Worm (Caenorhabditis elegans): ENCODE measurements around the gene scav-4.

Gene scav-4

DNA sequence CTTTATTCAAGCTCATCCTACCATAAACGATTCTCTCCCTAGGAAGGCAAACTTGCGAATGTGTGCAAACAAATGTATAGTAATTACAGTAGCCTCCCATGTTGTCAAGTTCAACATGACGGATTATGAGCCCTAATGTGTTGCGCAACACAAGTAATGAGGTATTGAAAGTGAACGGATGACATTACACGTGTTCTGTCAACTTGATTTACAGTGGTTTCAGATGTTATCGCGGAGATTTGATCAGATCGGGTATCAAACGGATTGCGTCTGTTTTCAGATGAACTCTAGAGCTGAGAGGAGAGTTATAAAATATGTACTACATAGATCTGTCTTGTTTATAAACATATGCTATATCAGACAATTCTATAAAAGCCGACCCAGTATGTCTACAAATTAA lies 20.7 kb downstream of the scav-4 start:
- TF ChIP-seq B0019.2 (GFP tag; conservative IDR thresholded peaks at IDR 0.05) (no peak), pha-4 (tag; optimal IDR thresholded peaks at IDR 0.05) (no peak), T07F8.4 (tag; optimal IDR thresholded peaks at IDR 0.05) (no peak), ceh-27 (GFP tag; optimal IDR thresholded peaks at IDR 0.05) (no peak), attf-5 (GFP tag; optimal IDR thresholded peaks at IDR 0.05) (no peak), hlh-26 (GFP tag; conservative IDR thresholded peaks at IDR 0.05) (no peak)

DNA sequence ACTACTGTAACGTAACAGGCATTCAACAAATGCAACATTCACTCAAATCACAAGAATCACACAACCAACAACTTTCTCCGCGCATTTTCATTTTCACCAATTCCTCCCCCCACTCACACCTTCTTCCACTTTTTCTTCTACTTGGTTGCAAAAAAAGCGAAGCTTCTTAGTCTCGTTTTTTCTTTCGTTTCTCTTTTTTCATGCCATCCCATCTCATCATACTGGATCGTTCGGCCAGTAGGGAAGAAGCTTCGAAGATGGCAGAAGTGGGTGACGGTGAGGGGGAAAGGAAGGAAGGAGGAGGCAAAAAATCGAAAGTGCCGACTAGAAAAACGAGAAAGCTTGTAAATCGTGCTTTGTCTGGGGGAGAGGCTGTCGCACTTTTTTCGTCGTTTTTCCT lies 21.5 kb downstream of the scav-4 start:
- TF ChIP-seq ztf-6 (GFP tag; IDR thresholded peaks at IDR 0.05) = no peak
- no peak for TF ChIP-seq D2030.7 (GFP tag; IDR thresholded peaks at IDR 0.05)
- TF ChIP-seq hlh-12 (tag; optimal IDR thresholded peaks at IDR 0.05) = no peak
- TF ChIP-seq ets-4 (GFP tag; optimal IDR thresholded peaks at IDR 0.05) = no peak
- no peak for TF ChIP-seq pbrm-1 (GFP tag; IDR thresholded peaks at IDR 0.05)
- TF ChIP-seq ceh-79 (tag; optimal IDR thresholded peaks at IDR 0.05) = no peak
- TF ChIP-seq unc-130 (GFP tag; optimal IDR thresholded peaks at IDR 0.05) = no peak
- no peak for TF ChIP-seq F57C9.4 (tag; optimal IDR thresholded peaks at IDR 0.05)
- no peak for TF ChIP-seq nhr-80 (tag; optimal IDR thresholded peaks at IDR 0.05)
- no peak for TF ChIP-seq C17E4.6 (GFP tag; IDR thresholded peaks at IDR 0.05)
- no peak for TF ChIP-seq ceh-27 (GFP tag; optimal IDR thresholded peaks at IDR 0.05)
- no peak for TF ChIP-seq repo-1 (tag; optimal IDR thresholded peaks at IDR 0.05)

DNA sequence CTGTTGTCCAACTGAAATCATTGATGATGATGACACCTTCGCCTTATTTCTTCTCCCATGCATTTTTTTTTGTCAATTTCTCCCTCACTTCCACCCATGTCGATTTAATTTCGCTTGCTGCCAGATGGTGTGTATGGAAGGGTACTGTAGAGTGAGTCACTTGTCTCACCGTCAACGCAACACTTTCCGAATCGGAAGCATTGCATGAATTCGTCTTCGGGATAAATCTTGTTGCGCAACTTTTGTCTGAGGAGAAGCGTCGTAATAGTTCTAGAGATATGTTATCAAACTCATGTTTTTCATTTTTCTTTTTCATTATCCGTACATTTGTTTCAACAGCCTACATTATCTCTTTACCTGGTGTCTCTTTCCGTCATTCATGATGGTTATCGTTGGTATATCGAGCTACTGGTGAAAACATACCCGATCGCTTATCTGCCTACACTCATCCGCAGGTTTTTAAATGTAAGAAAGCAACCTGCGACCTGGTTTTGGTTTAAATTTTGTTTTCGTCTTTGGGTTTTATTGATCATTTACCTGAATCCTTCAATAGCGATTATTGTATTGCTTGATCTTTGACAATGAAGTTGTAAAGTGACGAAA lies 23.0 kb downstream of the scav-4 start:
- TF ChIP-seq fkh-3 (tag; optimal IDR thresholded peaks at IDR 0.05) = no peak
- TF ChIP-seq madf-6 (GFP tag; IDR thresholded peaks at IDR 0.05) = no peak
- no peak for TF ChIP-seq lag-1 (GFP tag; IDR thresholded peaks at IDR 0.05)
- TF ChIP-seq ama-1 (optimal IDR thresholded peaks at IDR 0.05) = no peak
- no peak for TF ChIP-seq ama-1 (GFP tag; optimal IDR thresholded peaks at IDR 0.05)
- TF ChIP-seq egrh-3 (GFP tag; IDR thresholded peaks at IDR 0.05) = no peak
- no peak for TF ChIP-seq pha-4 (tag; optimal IDR thresholded peaks at IDR 0.05)
- no peak for TF ChIP-seq C17E4.6 (GFP tag; IDR thresholded peaks at IDR 0.05)
- no peak for TF ChIP-seq F23B12.7 (tag; optimal IDR thresholded peaks at IDR 0.05; ENCODE audit: insufficient read depth)
- TF ChIP-seq bed-1 (GFP tag; IDR thresholded peaks at IDR 0.05) = no peak

DNA sequence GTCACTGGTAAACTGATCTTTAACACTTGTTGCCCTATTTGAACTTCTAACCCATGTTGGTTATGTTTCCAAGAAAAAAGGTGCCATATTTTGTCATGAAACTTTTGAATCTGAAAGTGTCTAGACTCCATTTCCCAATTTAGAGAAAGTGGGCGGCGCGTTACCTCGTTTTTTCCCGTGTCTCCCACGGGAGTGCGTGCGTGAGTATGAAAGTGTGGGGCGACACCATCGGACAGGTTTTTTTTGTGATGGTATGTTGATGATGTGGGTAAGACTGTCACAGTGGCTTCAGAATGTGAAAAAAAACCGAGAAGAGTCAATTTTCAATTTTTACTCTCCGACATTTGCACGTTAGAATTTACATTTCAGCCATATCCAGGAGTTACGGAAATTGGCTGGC lies 24.2 kb downstream of the scav-4 start:
- no peak for TF ChIP-seq hsf-1 (GFP tag; IDR thresholded peaks at IDR 0.05)
- TF ChIP-seq madf-3 (GFP tag; IDR thresholded peaks at IDR 0.05) = 0 out of 2 replicates have a peak, but pooled peaks have one; percentile 31
- no peak for TF ChIP-seq egrh-3 (GFP tag; IDR thresholded peaks at IDR 0.05)
- TF ChIP-seq snpc-1.3 (tag; optimal IDR thresholded peaks at IDR 0.05; ENCODE audit: insufficient read depth) = no peak
- TF ChIP-seq ztf-22 (GFP tag; optimal IDR thresholded peaks at IDR 0.05) = no peak
- no peak for TF ChIP-seq unc-130 (GFP tag; optimal IDR thresholded peaks at IDR 0.05)
- no peak for TF ChIP-seq ceh-79 (tag; optimal IDR thresholded peaks at IDR 0.05)
- TF ChIP-seq F10E7.11 (tag; optimal IDR thresholded peaks at IDR 0.05) = no peak
- TF ChIP-seq B0019.2 (GFP tag; conservative IDR thresholded peaks at IDR 0.05) = no peak

DNA sequence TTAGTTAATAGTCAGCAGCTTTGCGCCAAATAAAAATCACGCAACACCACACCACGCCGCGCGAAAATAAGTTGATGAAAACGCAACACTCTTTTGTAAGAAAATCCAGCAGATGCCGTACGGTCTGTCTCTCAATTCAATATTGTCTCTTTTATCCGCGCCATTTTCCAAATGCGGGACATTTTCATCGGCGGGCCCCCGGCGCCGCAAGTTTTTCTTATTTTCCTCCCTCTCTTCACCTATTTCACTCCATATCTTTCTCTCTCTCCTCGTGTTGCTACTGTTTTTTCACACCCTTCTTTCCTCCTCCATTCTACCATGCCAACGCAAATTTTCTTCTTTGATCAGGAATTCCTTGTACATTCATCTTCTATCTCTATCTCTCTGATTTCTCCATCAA lies 24.8 kb downstream of the scav-4 start:
- TF ChIP-seq snpc-4 (GFP tag; optimal IDR thresholded peaks at IDR 0.05) (no peak), snpc-4 (tag; optimal IDR thresholded peaks at IDR 0.05) (no peak), aptf-2 (GFP tag; conservative IDR thresholded peaks at IDR 0.05) (no peak), T07F8.4 (tag; optimal IDR thresholded peaks at IDR 0.05) (no peak), sea-2 (GFP tag; IDR thresholded peaks at IDR 0.05) (no peak), ztf-26 (tag; optimal IDR thresholded peaks at IDR 0.05) (no peak), bed-1 (GFP tag; IDR thresholded peaks at IDR 0.05) (no peak)

Measured in whole organism, young adult.